Worm (Caenorhabditis elegans) whole organism, early embryonic: ENCODE data around the gene srg-59.

Source experiments
- B0310.2 ChIP-seq: sonication (generic microtip); optimal IDR thresholded peaks from 2 replicates; lab custom pipeline; 2016; ENCODE audit warnings: mild to moderate bottlenecking, missing genetic modification characterization, missing compliant biosample characterization
- F13C5.2 ChIP-seq: sonication (generic microtip); optimal IDR thresholded peaks from 2 replicates; lab custom pipeline; 2017; ENCODE audit warnings: mild to moderate bottlenecking, missing genetic modification characterization, inconsistent platforms, missing compliant biosample characterization
- aly-1 ChIP-seq: sonication (generic microtip); optimal IDR thresholded peaks from 2 replicates; lab custom pipeline; 2016; ENCODE audit warnings: missing genetic modification characterization, missing compliant biosample characterization
- ama-1 ChIP-seq: fragments of 150-350 bp; optimal IDR thresholded peaks from 2 replicates; lab custom pipeline; 2014
- ceh-13 ChIP-seq: fragments of 200-800 bp; sonication (Bioruptor generic); optimal IDR thresholded peaks from 2 replicates; lab custom pipeline; 2018; ENCODE audit warnings: mild to moderate bottlenecking, missing genetic modification characterization, missing compliant biosample characterization
- ceh-36 ChIP-seq: sonication (generic microtip); optimal IDR thresholded peaks from 2 replicates; lab custom pipeline; 2016; ENCODE audit warnings: missing genetic modification characterization, inconsistent platforms, missing compliant biosample characterization
- ets-7 ChIP-seq: sonication (generic microtip); optimal IDR thresholded peaks from 2 replicates; lab custom pipeline; 2016; ENCODE audit warnings: missing genotype, missing genetic modification characterization, missing compliant biosample characterization
- flt-1 ChIP-seq: fragments of 200-800 bp; sonication (Bioruptor generic); IDR thresholded peaks from 2 replicates; pipeline ENCODE4 v1.3.6; 2022; ENCODE audit warnings: missing genetic modification characterization, missing compliant biosample characterization
- hmbx-1 ChIP-seq: sonication (generic microtip); optimal IDR thresholded peaks from 2 replicates; lab custom pipeline; 2016; ENCODE audit warnings: mild to moderate bottlenecking, missing genetic modification characterization, missing compliant biosample characterization
- hmg-4 ChIP-seq: fragments of 200-800 bp; sonication (Bioruptor generic); optimal IDR thresholded peaks from 2 replicates; lab custom pipeline; 2018; ENCODE audit warnings: mild to moderate bottlenecking, missing genetic modification characterization, missing compliant biosample characterization
- hnd-1 ChIP-seq: sonication (generic microtip); optimal IDR thresholded peaks from 2 replicates; lab custom pipeline; 2016; ENCODE audit warnings: missing genetic modification characterization, missing compliant biosample characterization
- pes-1 ChIP-seq: fragments of 200-800 bp; sonication (Bioruptor generic); IDR thresholded peaks from 2 replicates; pipeline ENCODE4 v1.3.6; 2022; ENCODE audit warnings: missing genetic modification reagents, missing genetic modification characterization, missing compliant biosample characterization
- scrt-1 ChIP-seq: fragments of 200-800 bp; sonication (Bioruptor generic); IDR thresholded peaks from 2 replicates; pipeline ENCODE4 v1.3.6; 2022; ENCODE audit warnings: missing genetic modification characterization, missing compliant biosample characterization
- sea-1 ChIP-seq: fragments of 200-800 bp; sonication (Bioruptor generic); conservative IDR thresholded peaks from 2 replicates; pipeline ENCODE4 v1.3.6; 2022; ENCODE audit warnings: missing genetic modification characterization, missing compliant biosample characterization
- tbx-11 ChIP-seq: fragments of 200-800 bp; sonication (Bioruptor generic); IDR thresholded peaks from 2 replicates; pipeline ENCODE4 v1.3.6; 2022; ENCODE audit warnings: missing genetic modification characterization, missing compliant biosample characterization
- tbx-37 ChIP-seq: fragments of 200-800 bp; sonication (Bioruptor generic); conservative IDR thresholded peaks from 2 replicates; pipeline ENCODE4 v1.3.6; 2022; ENCODE audit warnings: missing genetic modification reagents, missing genetic modification characterization, missing compliant biosample characterization
- tra-4 ChIP-seq: sonication (generic microtip); optimal IDR thresholded peaks from 2 replicates; lab custom pipeline; 2017; ENCODE audit warnings: missing genetic modification characterization, missing compliant biosample characterization

srg-59 gene

DNA sequence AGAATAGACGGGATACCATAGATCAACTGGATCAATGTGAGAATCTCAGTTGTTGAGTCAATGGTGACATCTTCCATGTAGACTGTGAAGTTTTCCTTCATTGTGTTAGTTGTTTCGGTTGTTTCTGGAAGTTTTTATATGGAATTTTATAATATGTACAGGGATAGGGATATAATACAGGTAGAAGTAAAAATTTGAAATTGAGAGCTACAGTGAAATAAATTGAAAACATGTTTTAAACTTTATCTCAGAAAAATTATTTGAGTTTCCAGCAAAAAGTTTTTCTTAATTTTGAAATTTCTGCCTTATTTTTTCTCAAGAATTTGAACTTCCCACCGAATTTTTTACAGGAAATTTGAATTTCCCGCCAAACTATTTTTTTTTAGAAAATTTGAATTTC is 17.2 kb upstream of the srg-59 start, which contains the start of gene srg-62:
TSS of gene srg-62 (minus strand) at position 101 of the 400 bp plus-strand sequence.
- no peak for TF ChIP-seq tbx-37 (GFP tag; lab: Robert Waterston, UW)
- no peak for TF ChIP-seq hmbx-1 (tag; lab: Kevin White, UChicago)
- TF ChIP-seq pes-1 (GFP tag; lab: Robert Waterston, UW): no peak
- TF ChIP-seq flt-1: no peak
- TF ChIP-seq ama-1 (lab: Kevin White, UChicago): no peak
- TF ChIP-seq B0310.2 (tag; lab: Kevin White, UChicago): no peak
- no peak for TF ChIP-seq ets-7 (tag; lab: Kevin White, UChicago)
- no peak for TF ChIP-seq aly-1
- TF ChIP-seq hmg-4 (GFP tag; lab: Kevin White, UChicago): no peak
- no peak for TF ChIP-seq ceh-36 (tag; lab: Kevin White, UChicago)
- no peak for TF ChIP-seq tbx-11 (GFP tag; lab: Robert Waterston, UW)

DNA sequence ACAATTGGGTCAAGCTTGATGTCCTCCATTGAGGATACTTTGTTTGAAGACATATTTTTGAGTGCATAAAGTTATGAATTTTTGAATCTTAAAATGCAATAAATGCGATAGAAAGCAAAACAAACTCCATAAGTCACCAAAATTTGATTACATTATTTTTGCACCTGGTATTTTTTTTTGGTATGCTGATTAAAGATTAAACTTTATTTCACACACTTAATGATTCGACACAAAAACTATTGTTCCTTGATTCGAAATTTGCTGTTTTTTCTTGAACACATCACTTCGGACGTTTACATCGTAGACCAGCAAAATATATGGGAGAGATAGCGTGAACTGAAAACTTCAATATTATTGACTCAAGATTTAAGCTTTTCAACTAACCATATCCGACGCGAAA is 15.1 kb upstream of the srg-59 start, which contains the start of gene srg-61:
TSS of gene srg-61 (minus strand) at position 101 of the 400 bp plus-strand sequence.
- TF ChIP-seq F13C5.2 (tag; lab: Kevin White, UChicago): no peak
- TF ChIP-seq ceh-13 (GFP tag; lab: Kevin White, UChicago): no peak
- TF ChIP-seq hnd-1 (tag; lab: Kevin White, UChicago): no peak
- no peak for TF ChIP-seq ama-1 (lab: Kevin White, UChicago)
- no peak for TF ChIP-seq sea-1 (GFP tag; lab: Robert Waterston, UW)
- no peak for TF ChIP-seq tbx-37 (GFP tag; lab: Robert Waterston, UW)
- no peak for TF ChIP-seq tbx-11 (GFP tag; lab: Robert Waterston, UW)
- no peak for TF ChIP-seq flt-1
- no peak for TF ChIP-seq scrt-1
- no peak for TF ChIP-seq hmg-4 (GFP tag; lab: Kevin White, UChicago)
- no peak for TF ChIP-seq aly-1
- TF ChIP-seq pes-1 (GFP tag; lab: Robert Waterston, UW): no peak
- no peak for TF ChIP-seq ceh-36 (tag; lab: Kevin White, UChicago)

DNA sequence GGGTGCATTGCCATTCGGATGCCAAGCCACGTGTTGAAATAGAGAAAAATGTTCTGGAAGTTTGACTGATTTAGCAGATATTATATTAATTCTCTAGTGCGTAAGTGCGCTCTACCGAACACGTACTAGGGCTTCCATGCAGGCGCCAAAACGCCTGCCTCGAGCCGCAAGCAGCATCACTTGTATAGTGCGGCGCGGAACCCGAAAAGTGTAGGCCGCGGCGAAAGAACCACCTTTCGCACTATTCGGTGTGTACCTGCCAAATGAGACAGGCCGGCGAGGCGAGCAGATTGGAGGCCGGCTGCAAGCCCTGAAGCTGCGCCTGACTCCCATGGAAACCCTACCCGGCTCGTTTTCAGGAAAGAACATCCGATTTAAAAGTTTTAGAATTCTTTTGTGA is 14.5 kb upstream of the srg-59 start:
- TF ChIP-seq ets-7 (tag; lab: Kevin White, UChicago) (no peak), B0310.2 (tag; lab: Kevin White, UChicago) (no peak), ama-1 (lab: Kevin White, UChicago) (no peak), tbx-11 (GFP tag; lab: Robert Waterston, UW) (no peak), hnd-1 (tag; lab: Kevin White, UChicago) (no peak)

DNA sequence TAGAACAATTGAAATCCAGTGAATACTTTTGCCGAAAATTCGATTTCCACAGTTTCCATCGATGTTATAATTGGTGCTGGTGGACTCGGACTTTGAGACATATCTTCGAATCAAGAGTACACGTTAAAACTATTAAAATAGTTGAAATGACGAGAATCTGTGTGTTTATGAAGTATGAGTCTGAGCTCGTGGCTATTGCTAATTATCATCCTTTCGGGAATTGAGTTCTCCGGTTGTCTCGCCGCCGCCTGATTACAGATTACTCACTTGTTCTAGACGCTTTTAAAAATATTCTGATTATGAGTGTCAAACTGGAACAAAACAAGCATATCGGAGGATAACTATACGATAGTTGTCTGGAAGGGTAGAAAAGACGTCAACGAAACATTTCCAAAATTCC is 13.0 kb upstream of the srg-59 start, which contains the start of gene srg-56:
TSS of gene srg-56 (minus strand) at position 101 of the 400 bp plus-strand sequence.
- no peak for TF ChIP-seq aly-1
- no peak for TF ChIP-seq scrt-1
- TF ChIP-seq sea-1 (GFP tag; lab: Robert Waterston, UW): no peak
- TF ChIP-seq hmg-4 (GFP tag; lab: Kevin White, UChicago): no peak
- TF ChIP-seq hnd-1 (tag; lab: Kevin White, UChicago): no peak
- no peak for TF ChIP-seq ceh-36 (tag; lab: Kevin White, UChicago)
- TF ChIP-seq ets-7 (tag; lab: Kevin White, UChicago): no peak
- no peak for TF ChIP-seq ceh-13 (GFP tag; lab: Kevin White, UChicago)
- TF ChIP-seq pes-1 (GFP tag; lab: Robert Waterston, UW): no peak
- no peak for TF ChIP-seq flt-1
- TF ChIP-seq tbx-11 (GFP tag; lab: Robert Waterston, UW): no peak
- TF ChIP-seq hmbx-1 (tag; lab: Kevin White, UChicago): no peak
- no peak for TF ChIP-seq tra-4 (tag; lab: Kevin White, UChicago)
- no peak for TF ChIP-seq ama-1 (lab: Kevin White, UChicago)
- TF ChIP-seq tbx-37 (GFP tag; lab: Robert Waterston, UW): no peak
- TF ChIP-seq F13C5.2 (tag; lab: Kevin White, UChicago): no peak
- TF ChIP-seq B0310.2 (tag; lab: Kevin White, UChicago): no peak

DNA sequence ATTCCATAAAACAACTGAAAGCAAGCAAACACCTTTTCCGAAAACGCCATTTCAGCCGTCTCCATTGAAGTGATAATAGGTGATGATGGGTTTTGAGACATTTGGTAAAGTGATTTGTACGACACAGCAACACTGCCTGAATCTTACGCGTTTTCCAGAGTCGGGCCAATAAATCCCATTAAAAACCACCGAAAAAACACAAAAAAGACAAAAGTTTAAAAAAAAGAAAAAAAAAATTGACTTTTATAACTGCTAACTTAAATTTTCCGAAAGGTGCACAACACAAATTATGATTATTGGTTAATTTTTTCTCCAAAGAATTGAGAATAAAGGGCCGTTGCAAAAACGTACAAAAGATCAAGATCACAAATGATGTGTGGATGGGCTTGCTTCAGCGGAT is 9.2 kb upstream of the srg-59 start, which contains the start of gene srg-57:
TSS of gene srg-57 (minus strand) at position 101 of the 400 bp plus-strand sequence.
- TF ChIP-seq ets-7 (tag; lab: Kevin White, UChicago) (no peak), hnd-1 (tag; lab: Kevin White, UChicago) (no peak), tbx-11 (GFP tag; lab: Robert Waterston, UW) (no peak), B0310.2 (tag; lab: Kevin White, UChicago) (no peak), hmbx-1 (tag; lab: Kevin White, UChicago) (no peak), F13C5.2 (tag; lab: Kevin White, UChicago) (no peak), tbx-37 (GFP tag; lab: Robert Waterston, UW) (no peak), sea-1 (GFP tag; lab: Robert Waterston, UW) (no peak), aly-1 (no peak), ama-1 (lab: Kevin White, UChicago) (no peak), ceh-13 (GFP tag; lab: Kevin White, UChicago) (no peak), hmg-4 (GFP tag; lab: Kevin White, UChicago) (no peak), scrt-1 (no peak), tra-4 (tag; lab: Kevin White, UChicago) (no peak), pes-1 (GFP tag; lab: Robert Waterston, UW) (no peak), ceh-36 (tag; lab: Kevin White, UChicago) (no peak)

DNA sequence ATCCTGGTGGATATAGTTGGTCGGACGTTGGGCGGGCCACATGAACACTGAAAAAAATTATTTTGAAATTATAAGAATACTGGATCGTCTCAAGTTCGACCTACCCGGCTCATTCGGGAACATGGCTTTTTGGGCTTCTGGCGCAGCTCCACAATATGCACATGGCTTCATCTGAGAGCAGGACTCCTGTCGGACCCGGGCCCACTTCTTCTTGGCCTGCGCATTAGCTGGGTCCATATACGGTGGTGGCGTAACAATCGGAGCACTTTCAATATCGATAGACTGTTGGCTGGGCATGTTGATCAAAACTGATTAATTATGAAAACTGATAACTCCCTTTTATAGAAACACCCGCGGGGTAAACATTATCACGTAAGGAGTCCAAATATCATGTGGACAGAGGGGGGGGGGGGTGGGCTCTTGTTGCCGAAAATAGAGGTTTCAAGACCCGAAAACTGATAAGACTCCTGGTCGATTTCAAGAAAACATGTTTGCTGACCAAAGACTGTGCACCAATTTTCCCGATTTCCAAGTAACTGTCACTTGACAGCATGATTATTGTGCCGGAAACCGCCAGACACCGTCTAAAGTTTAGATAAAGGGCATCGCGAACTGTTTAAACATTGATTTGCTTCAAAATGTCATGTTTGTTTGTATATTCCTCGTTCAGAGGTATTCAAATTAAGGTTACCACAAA is 5.8 kb upstream of the srg-59 start, which contains the start of gene dod-3:
TSS of gene dod-3 (minus strand) at position 315 of the 697 bp plus-strand sequence.
- TF ChIP-seq flt-1: no peak
- no peak for TF ChIP-seq ets-7 (tag; lab: Kevin White, UChicago)
- no peak for TF ChIP-seq F13C5.2 (tag; lab: Kevin White, UChicago)
- TF ChIP-seq tbx-11 (GFP tag; lab: Robert Waterston, UW): no peak
- no peak for TF ChIP-seq ceh-13 (GFP tag; lab: Kevin White, UChicago)
- no peak for TF ChIP-seq hnd-1 (tag; lab: Kevin White, UChicago)
- no peak for TF ChIP-seq scrt-1
- TF ChIP-seq sea-1 (GFP tag; lab: Robert Waterston, UW): no peak
- no peak for TF ChIP-seq ama-1 (lab: Kevin White, UChicago)
- TF ChIP-seq hmg-4 (GFP tag; lab: Kevin White, UChicago): no peak
- no peak for TF ChIP-seq tra-4 (tag; lab: Kevin White, UChicago)
- no peak for TF ChIP-seq ceh-36 (tag; lab: Kevin White, UChicago)
